Fruit fly (Drosophila melanogaster): ENCODE data around the gene SPE.

Gene SPE

dm6 chr3R:23646183-23646582 lies 39.9 kb upstream of the SPE start (continued):
- TF ChIP-seq CG1621 (tag; optimal IDR thresholded peaks at IDR 0.05) (peak; percentile 49), Ets21C (GFP tag; optimal IDR thresholded peaks at IDR 0.05) (peak; percentile 68), CG6792 (GFP tag; optimal IDR thresholded peaks at IDR 0.05) (peak; percentile 65), fkh (GFP tag; optimal IDR thresholded peaks at IDR 0.05) (no peak), Eip93F (GFP tag; optimal IDR thresholded peaks at IDR 0.05) (no peak), dsx (GFP tag; optimal IDR thresholded peaks at IDR 0.05; ENCODE audit: poor library complexity, severe bottlenecking) (peak; percentile 48), CG10631 (GFP tag; optimal IDR thresholded peaks at IDR 0.05) (peak; percentile 61), CG3919 (GFP tag; optimal IDR thresholded peaks at IDR 0.05) (peak; percentile 87), CG31627 (GFP tag; optimal IDR thresholded peaks at IDR 0.05) (peak; percentile 74), CG34406 (GFP tag; optimal IDR thresholded peaks at IDR 0.05) (peak; percentile 68), Met (GFP tag; optimal IDR thresholded peaks at IDR 0.05) (peak; percentile 73), CG3032 (tag; optimal IDR thresholded peaks at IDR 0.05) (peak; percentile 46), lz (GFP tag; optimal IDR thresholded peaks at IDR 0.05) (peak; percentile 65), dac (GFP tag; optimal IDR thresholded peaks at IDR 0.05) (peak; percentile 79), CG8632 (GFP tag; optimal IDR thresholded peaks at IDR 0.05) (peak; percentile 62), fd85E (GFP tag; optimal IDR thresholded peaks at IDR 0.05) (no peak), pdm3 (GFP tag; optimal IDR thresholded peaks at IDR 0.05) (peak; percentile 84), Hr4 (GFP tag; optimal IDR thresholded peaks at IDR 0.05) (peak; percentile 92), CG10669 (GFP tag; optimal IDR thresholded peaks at IDR 0.05) (peak; percentile 68), CG32006 (GFP tag; optimal IDR thresholded peaks at IDR 0.05) (peak; percentile 88), eg (GFP tag; IDR thresholded peaks at IDR 0.05) (peak; percentile 93), acj6 (GFP tag; optimal IDR thresholded peaks at IDR 0.05) (peak; percentile 84), Ets96B (tag; optimal IDR thresholded peaks at IDR 0.05) (peak; percentile 62), Hr38 (GFP tag; optimal IDR thresholded peaks at IDR 0.05) (peak; percentile 81), CG4318 (GFP tag; optimal IDR thresholded peaks at IDR 0.05) (peak; percentile 85), Sox102F (GFP tag; optimal IDR thresholded peaks at IDR 0.05) (peak; percentile 73), Sox14 (GFP tag; optimal IDR thresholded peaks at IDR 0.05) (peak; percentile 78)

DNA sequence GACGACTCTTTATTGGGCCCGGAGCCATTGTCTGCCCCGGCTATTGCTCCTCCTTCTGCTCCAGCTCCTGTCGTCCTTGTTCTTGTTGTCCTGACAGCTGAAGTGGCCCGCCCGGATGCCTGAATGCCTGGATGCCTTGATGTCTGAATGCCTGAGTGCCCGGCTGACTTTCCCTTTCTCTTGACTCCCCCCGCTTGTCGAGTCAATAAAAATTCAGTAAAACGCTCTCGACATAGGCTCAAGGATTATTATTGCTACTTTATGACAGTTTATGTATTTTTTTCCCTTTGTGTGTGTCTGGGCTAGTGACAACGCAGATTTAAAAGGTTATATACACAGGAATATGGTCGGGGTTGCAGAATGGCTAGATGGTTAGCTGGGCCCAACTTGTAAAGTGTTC lies 36.2 kb upstream of the SPE start:
- TF ChIP-seq Smox (GFP tag; optimal IDR thresholded peaks at IDR 0.05) = no peak
- TF ChIP-seq CG4318 (GFP tag; optimal IDR thresholded peaks at IDR 0.05) = no peak
- no peak for TF ChIP-seq CG8119 (GFP tag; IDR thresholded peaks at IDR 0.05)
- TF ChIP-seq CG6163 (GFP tag; IDR thresholded peaks at IDR 0.05) = no peak
- no peak for TF ChIP-seq Hr39 (GFP tag; optimal IDR thresholded peaks at IDR 0.05)
- TF ChIP-seq Eip93F (GFP tag; optimal IDR thresholded peaks at IDR 0.05) = no peak
- no peak for TF ChIP-seq CG6276 (GFP tag; optimal IDR thresholded peaks at IDR 0.05)
- no peak for TF ChIP-seq CG6808 (GFP tag; optimal IDR thresholded peaks at IDR 0.05)
- TF ChIP-seq CG8632 (GFP tag; optimal IDR thresholded peaks at IDR 0.05) = no peak
- TF ChIP-seq net (GFP tag; optimal IDR thresholded peaks at IDR 0.05) = no peak
- no peak for TF ChIP-seq pdm3 (GFP tag; optimal IDR thresholded peaks at IDR 0.05)
- no peak for TF ChIP-seq Sox15 (GFP tag; optimal IDR thresholded peaks at IDR 0.05)
- no peak for TF ChIP-seq CG32006 (GFP tag; optimal IDR thresholded peaks at IDR 0.05)
- no peak for TF ChIP-seq CG11294 (GFP tag; IDR thresholded peaks at IDR 0.05)
- no peak for TF ChIP-seq CG10669 (GFP tag; optimal IDR thresholded peaks at IDR 0.05)
- TF ChIP-seq spab (GFP tag; optimal IDR thresholded peaks at IDR 0.05) = no peak
- TF ChIP-seq topi (GFP tag; optimal IDR thresholded peaks at IDR 0.05) = no peak
- TF ChIP-seq Lpt (GFP tag; optimal IDR thresholded peaks at IDR 0.05) = no peak
- TF ChIP-seq CG34406 (GFP tag; optimal IDR thresholded peaks at IDR 0.05) = no peak

- no peak for TF ChIP-seq Lpt (GFP tag; optimal IDR thresholded peaks at IDR 0.05)
- TF ChIP-seq Hr39 (GFP tag; optimal IDR thresholded peaks at IDR 0.05) = no peak
- peak; percentile 97 for TF ChIP-seq fkh (GFP tag; optimal IDR thresholded peaks at IDR 0.05)
- TF ChIP-seq CG1621 (tag; optimal IDR thresholded peaks at IDR 0.05) = no peak
- no peak for TF ChIP-seq CG15336 (GFP tag; IDR thresholded peaks at IDR 0.05)
- no peak for TF ChIP-seq Sox15 (GFP tag; optimal IDR thresholded peaks at IDR 0.05)
- TF ChIP-seq achi (GFP tag; optimal IDR thresholded peaks at IDR 0.05) = no peak
- TF ChIP-seq CG8119 (GFP tag; IDR thresholded peaks at IDR 0.05) = no peak
- no peak for TF ChIP-seq CG6808 (GFP tag; optimal IDR thresholded peaks at IDR 0.05)
- no peak for TF ChIP-seq Eip75B (GFP tag; optimal IDR thresholded peaks at IDR 0.05)
- TF ChIP-seq Eip78C (GFP tag) = peak; percentile 67
- peak; percentile 4 for TF ChIP-seq net (GFP tag; optimal IDR thresholded peaks at IDR 0.05)
- TF ChIP-seq Hr4 (GFP tag; optimal IDR thresholded peaks at IDR 0.05) = no peak
- no peak for TF ChIP-seq CG6163 (GFP tag; IDR thresholded peaks at IDR 0.05)
- TF ChIP-seq dsx (GFP tag; optimal IDR thresholded peaks at IDR 0.05; ENCODE audit: poor library complexity, severe bottlenecking) = no peak
- TF ChIP-seq Smox (GFP tag; optimal IDR thresholded peaks at IDR 0.05) = peak; percentile 25
- TF ChIP-seq Blimp-1 (GFP tag; optimal IDR thresholded peaks at IDR 0.05) = no peak
- TF ChIP-seq Met (GFP tag; optimal IDR thresholded peaks at IDR 0.05) = peak; percentile 53
- peak; percentile 50 for TF ChIP-seq svp (GFP tag)
- TF ChIP-seq Sox14 (GFP tag; optimal IDR thresholded peaks at IDR 0.05) = no peak
- peak; percentile 44 for TF ChIP-seq Sox102F (GFP tag; optimal IDR thresholded peaks at IDR 0.05)
- no peak for TF ChIP-seq CG11902 (GFP tag; optimal IDR thresholded peaks at IDR 0.05)
- no peak for TF ChIP-seq Ets96B (tag; optimal IDR thresholded peaks at IDR 0.05)
- TF ChIP-seq CG8632 (GFP tag; optimal IDR thresholded peaks at IDR 0.05) = peak; percentile 34
- TF ChIP-seq dac (GFP tag; optimal IDR thresholded peaks at IDR 0.05) = no peak
Observed at dm6 chr3R:23652525-23653108, 33.4 kb upstream of the SPE start.

Data from whole organism, prepupa.